Worm (Caenorhabditis elegans): ENCODE results near the gene dro-1.

dro-1 gene

DNA sequence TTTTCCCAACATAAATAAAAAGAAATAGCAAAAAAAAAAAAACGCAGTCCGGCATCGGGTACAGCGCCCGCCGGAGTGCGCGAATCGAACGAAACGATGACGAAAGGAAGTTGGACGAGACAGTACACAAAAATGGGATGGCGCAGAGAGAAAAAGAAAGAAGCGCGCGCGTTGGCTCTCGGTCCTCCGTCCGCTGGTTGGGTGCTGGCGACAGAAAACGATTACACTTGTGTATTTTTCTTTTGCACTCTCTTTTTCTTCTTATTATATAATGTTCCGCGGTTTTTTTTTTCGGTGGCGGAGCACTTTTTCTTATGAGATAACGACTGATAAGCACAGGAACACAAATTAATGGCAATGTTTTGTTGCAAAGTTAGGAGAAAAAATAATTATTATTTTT, 34.8 kb downstream of the dro-1 start:
- TF ChIP-seq unc-62 (GFP tag; optimal IDR thresholded peaks at IDR 0.05), result no peak

DNA sequence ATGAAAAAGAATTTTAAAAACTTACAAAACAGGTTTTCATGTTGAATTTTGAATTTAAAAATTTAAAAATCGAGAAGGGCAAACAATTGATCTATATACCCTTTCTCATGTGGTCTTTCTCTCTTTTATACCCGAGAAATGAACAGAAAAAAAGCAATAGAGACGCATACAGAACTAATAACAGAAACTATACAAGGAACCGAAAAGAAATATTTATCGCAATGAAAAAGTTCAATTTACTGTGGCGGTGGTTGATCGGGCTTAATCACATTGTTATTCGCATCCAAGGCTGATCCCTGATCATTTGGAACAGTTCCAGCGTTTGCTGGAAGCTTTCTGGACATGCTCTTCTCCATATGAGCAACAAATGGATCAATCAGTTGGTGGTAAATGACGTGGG, 35.8 kb downstream of the dro-1 start, which contains the start of gene T03F6.10:
TSS of gene T03F6.10 (minus strand) at position 101 of the 400 bp plus-strand sequence.
- no peak for TF ChIP-seq unc-62 (GFP tag; optimal IDR thresholded peaks at IDR 0.05)

DNA sequence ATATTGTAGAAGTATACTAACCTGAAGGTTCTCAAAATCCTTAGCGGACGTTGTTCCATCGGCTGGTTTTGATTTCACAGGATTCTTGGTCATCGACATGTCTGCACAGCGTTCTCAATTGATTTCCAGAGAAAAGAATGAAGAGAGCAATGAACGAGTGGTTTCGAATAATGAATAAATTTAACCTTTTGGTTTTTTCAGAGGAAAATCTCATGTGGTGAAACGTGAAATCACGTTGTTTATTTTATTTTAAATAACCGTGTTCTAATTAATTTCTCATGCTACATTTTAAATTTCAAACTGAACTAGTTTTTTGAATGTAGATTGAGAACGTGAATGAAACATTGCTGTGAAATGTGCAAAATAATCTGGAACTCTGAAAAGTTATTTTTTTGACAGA, 37.7 kb downstream of the dro-1 start, which contains the start of gene T03F6.6:
TSS of gene T03F6.6 (minus strand) at position 101 of the 400 bp plus-strand sequence.
- no peak for TF ChIP-seq unc-62 (GFP tag; optimal IDR thresholded peaks at IDR 0.05)

DNA sequence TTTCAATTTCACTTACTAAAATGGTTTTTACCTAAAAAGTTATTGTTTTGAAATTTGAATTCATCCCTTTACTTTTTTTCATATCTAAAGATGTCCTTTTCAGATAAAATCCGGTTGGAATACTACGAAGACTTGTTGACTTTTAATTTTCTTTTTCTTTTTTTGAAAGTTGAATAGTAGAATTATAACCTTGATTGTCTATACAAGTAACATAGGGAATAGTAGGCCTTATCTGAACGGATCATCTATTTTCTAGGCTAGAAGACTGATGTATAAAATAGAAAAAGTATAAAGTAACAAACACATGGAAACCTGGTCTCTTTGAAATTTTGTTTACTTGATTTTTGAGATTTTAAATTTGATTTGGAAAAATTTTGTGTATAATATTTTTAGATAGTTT, 38.4 kb downstream of the dro-1 start:
- no peak for TF ChIP-seq unc-62 (GFP tag; optimal IDR thresholded peaks at IDR 0.05)

DNA sequence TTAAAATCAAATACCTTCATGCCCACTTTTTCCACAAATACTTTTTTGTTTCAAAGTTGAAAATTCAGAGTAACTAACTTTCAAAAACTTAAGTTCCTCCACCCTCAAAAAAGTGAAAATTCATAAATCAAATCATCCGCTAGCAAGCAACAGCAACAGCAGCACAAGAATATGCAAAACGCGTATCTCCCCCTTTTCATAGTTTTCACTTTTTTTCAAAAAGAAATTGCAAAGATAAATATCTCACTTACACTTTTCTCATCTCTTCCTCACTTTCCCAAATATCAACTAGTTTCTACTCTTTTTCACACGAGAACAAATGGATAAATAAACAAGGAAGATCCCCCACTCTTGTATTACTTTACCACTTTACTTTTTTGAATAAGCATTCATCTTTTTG, 39.2 kb downstream of the dro-1 start:
- TF ChIP-seq unc-62 (GFP tag; optimal IDR thresholded peaks at IDR 0.05), result no peak

DNA sequence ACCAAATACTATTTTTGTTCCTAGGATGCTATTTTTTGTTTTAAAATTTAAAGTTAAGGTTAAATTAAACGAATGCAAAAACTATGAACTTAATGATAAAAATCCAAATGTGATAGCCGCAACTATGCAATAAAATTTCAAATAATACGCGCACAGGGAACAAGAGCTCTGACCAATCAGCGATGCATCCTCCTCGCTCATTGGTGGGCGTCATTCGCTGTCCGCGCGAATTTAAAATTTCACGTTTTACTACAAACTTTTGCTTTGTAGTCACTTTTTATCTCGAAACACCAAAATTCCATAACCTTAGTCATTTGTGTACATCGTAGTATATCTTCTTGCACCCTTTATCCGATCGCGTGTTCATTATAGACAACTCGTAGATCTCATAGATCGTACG, 40.7 kb downstream of the dro-1 start:
- no peak for TF ChIP-seq unc-62 (GFP tag; optimal IDR thresholded peaks at IDR 0.05)

DNA sequence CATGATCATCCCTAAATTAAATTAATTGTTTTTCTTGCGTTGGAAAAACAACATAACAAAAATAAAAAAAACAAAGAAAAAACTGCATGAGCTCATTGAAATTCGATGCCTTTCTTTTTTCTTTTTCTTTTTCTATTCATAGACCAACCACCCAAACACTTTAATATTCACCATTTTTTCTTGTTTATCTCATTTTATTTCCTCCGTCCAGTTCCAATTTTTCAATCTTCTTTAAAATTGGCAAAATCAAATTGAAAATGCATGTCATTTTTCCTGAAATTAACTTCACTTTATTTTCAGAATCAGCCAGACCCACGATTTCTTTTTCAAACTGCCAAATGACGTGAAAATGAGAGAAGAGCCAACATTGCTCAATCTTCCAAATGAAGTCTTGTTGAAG, 43.4 kb downstream of the dro-1 start, which contains the start of gene T03F6.4:
TSS of gene T03F6.4 (plus strand) at position 301 of the 400 bp plus-strand sequence.
- TF ChIP-seq unc-62 (GFP tag; optimal IDR thresholded peaks at IDR 0.05), result no peak

DNA sequence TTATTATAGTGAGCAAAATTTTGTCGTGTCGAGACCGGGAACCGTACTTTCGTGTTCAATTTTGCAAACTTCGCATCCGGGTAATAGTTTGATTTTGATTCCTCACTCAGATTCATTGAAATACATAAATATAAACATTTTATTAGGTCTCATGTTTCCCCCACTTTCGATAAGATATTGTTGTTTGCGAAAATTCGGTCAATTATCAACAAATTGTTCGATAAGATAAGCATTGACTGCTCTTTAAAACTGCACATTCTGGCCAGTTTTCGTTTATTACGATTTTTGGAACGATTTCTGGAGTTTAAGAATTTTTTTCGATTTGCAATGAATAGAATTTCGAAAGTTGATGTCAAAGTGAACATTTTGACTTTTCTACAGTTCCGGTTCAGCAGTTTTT, 46.1 kb downstream of the dro-1 start:
- TF ChIP-seq unc-62 (GFP tag; optimal IDR thresholded peaks at IDR 0.05), result no peak

DNA sequence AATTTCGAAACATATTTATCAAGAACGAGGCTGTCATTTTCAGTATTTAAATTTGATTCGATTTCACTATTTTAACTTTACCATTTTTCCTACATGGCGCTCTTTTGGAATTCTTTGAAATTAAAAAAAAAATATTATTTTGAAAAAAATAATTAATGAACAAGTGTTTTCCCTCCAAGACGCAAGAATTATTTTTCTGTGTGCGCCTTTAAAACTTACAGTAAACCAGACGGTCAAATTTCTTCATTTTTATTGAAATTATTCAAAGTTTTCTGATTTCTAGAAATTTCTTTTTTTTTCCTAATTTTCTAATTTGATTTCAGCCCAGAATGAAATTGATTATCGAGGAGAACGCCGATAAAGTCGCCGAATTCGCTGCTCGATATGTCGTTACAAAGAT, 46.6 kb downstream of the dro-1 start, which contains the start of gene T03F6.3:
TSS of gene T03F6.3 (plus strand) at position 318 of the 400 bp plus-strand sequence.
- TF ChIP-seq unc-62 (GFP tag; optimal IDR thresholded peaks at IDR 0.05), result no peak

DNA sequence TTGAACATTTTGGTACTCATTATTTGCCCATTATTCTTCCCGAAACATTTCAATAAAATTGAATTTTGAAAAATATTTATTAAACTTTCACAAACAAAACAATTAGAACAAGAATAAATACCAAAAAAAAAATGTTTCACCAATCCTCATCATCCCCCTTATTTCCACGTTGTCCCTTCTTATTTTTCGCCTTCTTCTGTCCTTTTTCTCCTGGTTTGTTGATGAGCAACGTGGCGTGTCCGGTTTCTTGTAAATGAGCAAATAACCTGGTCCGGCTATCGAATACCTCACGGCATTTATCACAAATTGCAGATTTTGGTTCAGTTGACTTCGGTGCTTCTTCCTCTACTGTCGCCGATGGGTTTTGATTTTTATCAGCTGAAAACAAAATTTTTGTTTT, 48.3 kb downstream of the dro-1 start:
- TF ChIP-seq unc-62 (GFP tag; optimal IDR thresholded peaks at IDR 0.05), result no peak

DNA sequence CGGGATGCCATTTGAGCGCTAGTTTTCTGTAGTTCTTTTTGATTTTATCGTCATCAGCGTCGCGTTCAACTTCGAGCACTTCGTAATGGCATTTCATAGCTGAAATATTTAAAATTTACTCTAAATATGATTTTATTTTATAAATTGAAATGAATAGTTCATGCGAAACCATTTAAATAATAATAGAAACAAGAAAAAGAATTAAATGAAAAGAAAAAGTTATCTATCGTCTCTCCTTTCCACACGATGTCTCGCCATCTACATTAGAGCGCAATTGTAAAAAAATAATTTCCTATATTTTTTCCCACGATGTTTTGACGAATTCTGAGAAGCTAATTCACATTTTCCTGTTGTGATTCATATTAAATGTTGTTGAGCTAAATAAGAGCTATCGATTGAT, 50.8 kb downstream of the dro-1 start, which contains the start of gene dnj-17:
TSS of gene dnj-17 (minus strand) at position 101 of the 400 bp plus-strand sequence.
- TF ChIP-seq unc-62 (GFP tag; optimal IDR thresholded peaks at IDR 0.05), result no peak
